Worm (Caenorhabditis elegans) whole organism, young adult: ENCODE measurements around the gene Y47D7A.15.

Experiments
- B0019.2 ChIP-seq: fragments of 200-800 bp; sonication (Bioruptor generic); conservative IDR thresholded peaks from 2 replicates; pipeline ENCODE4 v1.3.6; 2022; ENCODE audit warnings: missing genetic modification reagents, missing genetic modification characterization, missing compliant biosample characterization
- B0336.3 ChIP-seq: fragments of 200-800 bp; sonication (Bioruptor generic); IDR thresholded peaks from 2 replicates; pipeline ENCODE4 v1.3.6; 2022; ENCODE audit warnings: missing genetic modification characterization, missing compliant biosample characterization
- F10E7.11 ChIP-seq: sonication (generic microtip); optimal IDR thresholded peaks from 2 replicates; lab custom pipeline; 2017; ENCODE audit warnings: mild to moderate bottlenecking, missing genetic modification characterization, moderate library complexity, missing compliant biosample characterization
- F22D6.2 ChIP-seq: sonication (generic microtip); optimal IDR thresholded peaks from 2 replicates; lab custom pipeline; 2016; ENCODE audit warnings: mild to moderate bottlenecking, missing genetic modification characterization, missing compliant biosample characterization
- F49E8.2 ChIP-seq: sonication (generic microtip); optimal IDR thresholded peaks from 3 replicates; lab custom pipeline; 2017; ENCODE audit warnings: missing genetic modification characterization, mild to moderate bottlenecking, missing compliant biosample characterization, antibody characterized with exemption, moderate library complexity; ENCODE audit not compliant: insufficient read depth
- T26A5.8 ChIP-seq: sonication (generic microtip); optimal IDR thresholded peaks from 2 replicates; lab custom pipeline; 2016; ENCODE audit warnings: missing genetic modification characterization, missing compliant biosample characterization
- Y56A3A.18 ChIP-seq: fragments of 200-800 bp; sonication (Bioruptor generic); IDR thresholded peaks from 2 replicates; pipeline ENCODE4 v1.3.6; 2022; ENCODE audit warnings: missing genetic modification reagents, missing genetic modification characterization, missing compliant biosample characterization
- Y95B8A.8 ChIP-seq: fragments of 200-800 bp; sonication (Bioruptor generic); IDR thresholded peaks from 2 replicates; pipeline ENCODE4 v1.3.6; 2022; ENCODE audit warnings: missing genetic modification reagents, missing genetic modification characterization, missing compliant biosample characterization
- ZK185.1 ChIP-seq: sonication (generic microtip); optimal IDR thresholded peaks from 2 replicates; lab custom pipeline; 2016; ENCODE audit warnings: mild to moderate bottlenecking, missing genetic modification characterization, missing compliant biosample characterization; ENCODE audit not compliant: poor library complexity, severe bottlenecking
- aptf-2 ChIP-seq: fragments of 200-800 bp; sonication (Bioruptor generic); conservative IDR thresholded peaks from 2 replicates; pipeline ENCODE4 v1.3.6; 2022; ENCODE audit warnings: missing genetic modification reagents, missing genetic modification characterization, missing compliant biosample characterization
- attf-3 ChIP-seq: fragments of 200-800 bp; sonication (Bioruptor generic); conservative IDR thresholded peaks from 2 replicates; pipeline ENCODE4 v1.3.6; 2022; ENCODE audit warnings: missing genetic modification reagents, missing genetic modification characterization, missing compliant biosample characterization
- attf-5 ChIP-seq: fragments of 200-800 bp; sonication (Bioruptor generic); optimal IDR thresholded peaks from 2 replicates; lab custom pipeline; 2018; ENCODE audit warnings: mild to moderate bottlenecking, missing genetic modification characterization, missing compliant biosample characterization
- ccch-3 ChIP-seq: fragments of 200-800 bp; sonication (Bioruptor generic); optimal IDR thresholded peaks from 2 replicates; lab custom pipeline; 2018; ENCODE audit warnings: mild to moderate bottlenecking, missing genetic modification characterization, missing compliant biosample characterization
- cebp-1 ChIP-seq, 2 experiments: fragments of 200-800 bp in 1 of 2; sonication (Bioruptor generic) in 1 of 2; sonication (generic microtip) in 1 of 2; IDR thresholded peaks in 1 of 2; optimal IDR thresholded peaks in 1 of 2; 2 replicates each; pipeline versions ENCODE4 v1.3.6 to Lab custom; 2017 to 2022; ENCODE audit warnings: missing compliant biosample characterization in 2 of 2, missing genetic modification characterization in 2 of 2, mild to moderate bottlenecking in 1 of 2, missing genetic modification reagents in 1 of 2, moderate library complexity in 1 of 2
- ceh-27 ChIP-seq: fragments of 200-800 bp; sonication (Bioruptor generic); optimal IDR thresholded peaks from 2 replicates; lab custom pipeline; 2018; ENCODE audit warnings: mild to moderate bottlenecking, missing genetic modification characterization, moderate library complexity, missing compliant biosample characterization
- dpl-1 ChIP-seq: fragments of 150-350 bp; optimal IDR thresholded peaks from 2 replicates; lab custom pipeline; 2014; ENCODE audit warnings: missing biosample characterization, missing genetic modification reagents, missing genetic modification characterization
- egl-18 ChIP-seq: fragments of 200-800 bp; sonication (Bioruptor generic); IDR thresholded peaks from 2 replicates; pipeline ENCODE4 v1.3.6; 2022; ENCODE audit warnings: missing genetic modification reagents, missing genetic modification characterization, missing compliant biosample characterization
- ets-4 ChIP-seq: fragments of 200-800 bp; sonication (Bioruptor generic); optimal IDR thresholded peaks from 2 replicates; lab custom pipeline; 2018; ENCODE audit warnings: mild to moderate bottlenecking, missing genetic modification characterization, missing compliant biosample characterization
- gei-17 ChIP-seq: fragments of 200-800 bp; sonication (Bioruptor generic); optimal IDR thresholded peaks from 2 replicates; lab custom pipeline; 2018; ENCODE audit warnings: mild to moderate bottlenecking, missing genetic modification characterization, missing compliant biosample characterization
- hlh-26 ChIP-seq: fragments of 200-800 bp; sonication (Bioruptor generic); conservative IDR thresholded peaks from 2 replicates; pipeline ENCODE4 v1.3.6; 2022; ENCODE audit warnings: missing genetic modification reagents, missing genetic modification characterization, missing compliant biosample characterization
- hsf-1 ChIP-seq: fragments of 200-800 bp; sonication (Bioruptor generic); IDR thresholded peaks from 2 replicates; pipeline ENCODE4 v1.3.6; 2022; ENCODE audit warnings: missing genetic modification reagents, missing genetic modification characterization, missing compliant biosample characterization
- madf-3 ChIP-seq: fragments of 200-800 bp; sonication (Bioruptor generic); IDR thresholded peaks from 2 replicates; pipeline ENCODE4 v1.3.6; 2022; ENCODE audit warnings: missing genetic modification reagents, missing genetic modification characterization, missing compliant biosample characterization
- madf-8 ChIP-seq: fragments of 200-800 bp; sonication (Bioruptor generic); conservative IDR thresholded peaks from 2 replicates; pipeline ENCODE4 v1.3.6; 2022; ENCODE audit warnings: missing genetic modification reagents, missing genetic modification characterization, missing compliant biosample characterization
- mel-28 ChIP-seq: sonication (generic microtip); optimal IDR thresholded peaks from 2 replicates; lab custom pipeline; 2016; ENCODE audit warnings: borderline replicate concordance, mild to moderate bottlenecking, missing genetic modification characterization, missing compliant biosample characterization
- nfya-1 ChIP-seq: sonication (generic microtip); optimal IDR thresholded peaks from 2 replicates; lab custom pipeline; 2017; ENCODE audit warnings: antibody characterized with exemption, missing compliant biosample characterization, missing genetic modification characterization, borderline replicate concordance; ENCODE audit not compliant: insufficient read depth
- nfyb-1 ChIP-seq: fragments of 200-800 bp; sonication (Bioruptor generic); IDR thresholded peaks from 2 replicates; pipeline ENCODE4 v1.3.6; 2022; ENCODE audit warnings: missing genetic modification reagents, missing genetic modification characterization, missing compliant biosample characterization
- nhr-120 ChIP-seq: fragments of 200-800 bp; sonication (Bioruptor generic); IDR thresholded peaks from 2 replicates; pipeline ENCODE4 v1.3.6; 2022; ENCODE audit warnings: missing genetic modification characterization, missing compliant biosample characterization
- nhr-90 ChIP-seq: sonication (generic microtip); optimal IDR thresholded peaks from 2 replicates; lab custom pipeline; 2016; ENCODE audit warnings: missing genotype, mild to moderate bottlenecking, missing genetic modification characterization, missing compliant biosample characterization
- pha-4 ChIP-seq: fragments of 150-350 bp; sonication (generic microtip); optimal IDR thresholded peaks from 2 replicates; lab custom pipeline; 2014; ENCODE audit warnings: missing biosample characterization, missing genetic modification reagents, missing genetic modification characterization
- rcor-1 ChIP-seq: fragments of 200-800 bp; sonication (Bioruptor generic); IDR thresholded peaks from 2 replicates; pipeline ENCODE4 v1.3.6; 2022; ENCODE audit warnings: missing genetic modification reagents, missing genetic modification characterization, missing compliant biosample characterization
- rpc-1 ChIP-seq, 2 experiments: fragments of 150-350 bp in 1 of 2; sonication (generic microtip) in 1 of 2; optimal IDR thresholded peaks; 2 replicates each; lab custom pipeline; 2014 to 2018; ENCODE audit warnings: missing biosample characterization in 1 of 2, missing genetic modification characterization in 1 of 2, missing genetic modification reagents in 1 of 2, missing genotype in 1 of 2
- sptf-2 ChIP-seq: fragments of 200-800 bp; sonication (Bioruptor generic); optimal IDR thresholded peaks from 2 replicates; lab custom pipeline; 2018; ENCODE audit warnings: mild to moderate bottlenecking, missing genetic modification characterization, missing compliant biosample characterization
- tbp1 ChIP-seq: fragments of 200-800 bp; sonication (Bioruptor generic); optimal IDR thresholded peaks from 2 replicates; lab custom pipeline; 2018; ENCODE audit warnings: mild to moderate bottlenecking, missing genetic modification characterization, missing compliant biosample characterization
- tlf-1 ChIP-seq: fragments of 200-800 bp; sonication (Bioruptor generic); optimal IDR thresholded peaks from 2 replicates; lab custom pipeline; 2018; ENCODE audit warnings: mild to moderate bottlenecking, missing genetic modification characterization, missing compliant biosample characterization
- unc-130 ChIP-seq: sonication (generic microtip); optimal IDR thresholded peaks from 2 replicates; lab custom pipeline; 2016; ENCODE audit warnings: missing genetic modification reagents, missing genetic modification characterization, missing compliant biosample characterization
- zfh-2 ChIP-seq: fragments of 200-800 bp; sonication (Bioruptor generic); conservative IDR thresholded peaks from 2 replicates; pipeline ENCODE4 v1.3.6; 2022; ENCODE audit warnings: missing genetic modification reagents, missing genetic modification characterization, missing compliant biosample characterization
- ztf-22 ChIP-seq: fragments of 200-800 bp; sonication (Bioruptor generic); optimal IDR thresholded peaks from 2 replicates; lab custom pipeline; 2018; ENCODE audit warnings: mild to moderate bottlenecking, missing genetic modification characterization, moderate library complexity, missing compliant biosample characterization
- ztf-26 ChIP-seq: sonication (generic microtip); optimal IDR thresholded peaks from 2 replicates; lab custom pipeline; 2017; ENCODE audit warnings: missing genetic modification characterization, missing compliant biosample characterization

Gene Y47D7A.15

ce11 chrV:4418116-4418515 lies 14.9 kb downstream of the Y47D7A.15 start, which contains the start of gene Y47D7A.6:
Gene Y47D7A.6 (minus strand): TSS chrV:4418216.
- no peak for TF ChIP-seq nfyb-1 (GFP tag; lab: Robert Waterston, UW)
- no peak for TF ChIP-seq nhr-120 (GFP tag; lab: Robert Waterston, UW)
- TF ChIP-seq sptf-2 = no peak
- TF ChIP-seq hsf-1 (GFP tag; lab: Robert Waterston, UW) = no peak
- TF ChIP-seq ztf-26 (tag; lab: Kevin White, UChicago) = no peak
- no peak for TF ChIP-seq egl-18 (GFP tag; lab: Robert Waterston, UW)
- TF ChIP-seq F22D6.2 (tag; lab: Kevin White, UChicago) = no peak
- TF ChIP-seq, all 124 proteins: peak for 0

ce11 chrV:4416710-4417109 lies 16.3 kb downstream of the Y47D7A.15 start, which contains the start of gene Y47D7A.18:
Gene Y47D7A.18 (minus strand): TSS chrV:4416810.
- TF ChIP-seq tlf-1 (no peak), ztf-22 (no peak), cebp-1 (GFP tag; IDR thresholded peaks at IDR 0.05; lab: Robert Waterston, UW) (no peak), cebp-1 (tag; optimal IDR thresholded peaks at IDR 0.05; lab: Kevin White, UChicago) (no peak), unc-130 (GFP tag; lab: Kevin White, UChicago) (no peak), attf-5 (GFP tag; lab: Kevin White, UChicago) (no peak), B0019.2 (no peak), madf-8 (GFP tag; lab: Robert Waterston, UW) (no peak), rpc-1 (optimal IDR thresholded peaks at IDR 0.05; lab: Kevin White, UChicago) (no peak), rpc-1 (tag; optimal IDR thresholded peaks at IDR 0.05; lab: Kevin White, UChicago) (no peak), nfya-1 (no peak), ceh-27 (GFP tag; lab: Kevin White, UChicago) (no peak), nhr-90 (tag; lab: Kevin White, UChicago) (no peak), rcor-1 (GFP tag; lab: Robert Waterston, UW) (no peak), T26A5.8 (tag; lab: Kevin White, UChicago) (no peak), gei-17 (GFP tag; lab: Kevin White, UChicago) (no peak)
- TF ChIP-seq, all 124 proteins: peak for 0

ce11 chrV:4414613-4415071 lies 18.3 kb downstream of the Y47D7A.15 start, which contains the start of gene grl-5:
Gene grl-5 (minus strand): TSS chrV:4414663.
- TF ChIP-seq zfh-2 = no peak
- no peak for TF ChIP-seq ets-4 (GFP tag; lab: Kevin White, UChicago)
- no peak for TF ChIP-seq madf-3
- TF ChIP-seq ZK185.1 (tag; lab: Kevin White, UChicago) = no peak
- no peak for TF ChIP-seq tlf-1
- TF ChIP-seq ccch-3 (GFP tag; lab: Kevin White, UChicago) = no peak
- no peak for TF ChIP-seq mel-28 (tag; lab: Kevin White, UChicago)
- TF ChIP-seq cebp-1 (GFP tag; IDR thresholded peaks at IDR 0.05; lab: Robert Waterston, UW) = no peak
- no peak for TF ChIP-seq cebp-1 (tag; optimal IDR thresholded peaks at IDR 0.05; lab: Kevin White, UChicago)
- TF ChIP-seq dpl-1 (GFP tag; lab: Kevin White, UChicago) = no peak
- TF ChIP-seq nhr-90 (tag; lab: Kevin White, UChicago) = no peak
- no peak for TF ChIP-seq B0336.3
- no peak for TF ChIP-seq aptf-2 (GFP tag; lab: Robert Waterston, UW)

- TF ChIP-seq tbp1 (GFP tag; lab: Kevin White, UChicago) (no peak), aptf-2 (GFP tag; lab: Robert Waterston, UW) (no peak), ztf-26 (tag; lab: Kevin White, UChicago) (no peak), hlh-26 (no peak), Y95B8A.8 (GFP tag; lab: Robert Waterston, UW) (no peak), attf-3 (GFP tag; lab: Robert Waterston, UW) (no peak), T26A5.8 (tag; lab: Kevin White, UChicago) (no peak), Y56A3A.18 (no peak), pha-4 (tag; lab: Kevin White, UChicago) (no peak), F10E7.11 (tag; lab: Kevin White, UChicago) (no peak), F49E8.2 (tag; lab: Kevin White, UChicago) (no peak)
These were observed 21.3 kb downstream of the Y47D7A.15 start, which contains the start of gene Y47D7A.17 for ce11 chrV:4411714-4412113. Gene Y47D7A.17 (minus strand): TSS chrV:4411814.
